Fruit fly (Drosophila melanogaster) whole organism, embryonic: ENCODE measurements around the gene CG10486.
A peak's percentile ranks its signal among the peaks of the same experiment; 100 is the strongest.

Source experiments
- Abd-B ChIP-seq: fragments of 200-800 bp; sonication (Bioruptor generic); optimal IDR thresholded peaks from 2 replicates; lab custom pipeline; 2018; ENCODE audit warnings: missing biosample characterization, mild to moderate bottlenecking, missing genetic modification characterization, moderate library complexity
- Antp ChIP-seq: fragments of 200-800 bp; sonication (Bioruptor generic); optimal IDR thresholded peaks from 3 replicates; lab custom pipeline; 2016; ENCODE audit warnings: missing biosample characterization, missing genetic modification characterization
- CG10366 ChIP-seq: fragments of 200-800 bp; sonication (Bioruptor generic); IDR thresholded peaks from 2 replicates; pipeline ENCODE4 v1.3.6; 2022; ENCODE audit warnings: missing biosample characterization, missing genetic modification characterization
- CG10654 ChIP-seq: fragments of 200-800 bp; sonication (Bioruptor generic); optimal IDR thresholded peaks from 2 replicates; lab custom pipeline; 2016; ENCODE audit warnings: missing biosample characterization, missing genetic modification characterization
- CG11085 ChIP-seq: fragments of 200-800 bp; sonication (Bioruptor generic); IDR thresholded peaks from 2 replicates; pipeline ENCODE4 v1.3.6; 2022; ENCODE audit warnings: missing biosample characterization, missing genetic modification characterization
- CG11247 ChIP-seq: fragments of 200-800 bp; sonication (Bioruptor generic); IDR thresholded peaks from 2 replicates; pipeline ENCODE4 v1.3.6; 2022; ENCODE audit warnings: missing biosample characterization, missing genetic modification characterization
- CG15696 ChIP-seq: fragments of 200-800 bp; sonication (Bioruptor generic); optimal IDR thresholded peaks from 2 replicates; lab custom pipeline; 2019; ENCODE audit warnings: missing biosample characterization, mild to moderate bottlenecking, missing genetic modification characterization, moderate library complexity
- CG1602 ChIP-seq: fragments of 200-800 bp; sonication (Bioruptor generic); optimal IDR thresholded peaks from 3 replicates; lab custom pipeline; 2016; ENCODE audit warnings: missing biosample characterization, missing genetic modification characterization
- CG18476 ChIP-seq: fragments of 200-800 bp; sonication (Bioruptor generic); optimal IDR thresholded peaks from 2 replicates; lab custom pipeline; 2016; ENCODE audit warnings: missing biosample characterization, mild to moderate bottlenecking, missing genetic modification characterization
- CG31388 ChIP-seq: fragments of 200-800 bp; sonication (Bioruptor generic); optimal IDR thresholded peaks from 2 replicates; lab custom pipeline; 2016; ENCODE audit warnings: missing biosample characterization, missing genetic modification characterization
- CG3726 ChIP-seq: fragments of 200-800 bp; sonication (Bioruptor generic); IDR thresholded peaks from 3 replicates; pipeline ENCODE4, ENCODE4 v1.3.6; 2022; ENCODE audit warnings: missing biosample characterization, missing genetic modification characterization
- CG3838 ChIP-seq: fragments of 200-800 bp; sonication (Bioruptor generic); optimal IDR thresholded peaks from 3 replicates; lab custom pipeline; 2016; ENCODE audit warnings: missing biosample characterization, missing genetic modification characterization
- CG3995 ChIP-seq: fragments of 200-800 bp; sonication (Bioruptor generic); optimal IDR thresholded peaks from 3 replicates; lab custom pipeline; 2016; ENCODE audit warnings: missing biosample characterization, missing genetic modification characterization
- CG4617 ChIP-seq: fragments of 200-800 bp; sonication (Bioruptor generic); optimal IDR thresholded peaks from 3 replicates; lab custom pipeline; 2016; ENCODE audit warnings: missing biosample characterization, missing genetic modification characterization, borderline replicate concordance
- CG5953 ChIP-seq: fragments of 200-800 bp; sonication (Bioruptor generic); IDR thresholded peaks from 2 replicates; pipeline ENCODE4 v1.3.6; 2022; ENCODE audit warnings: missing biosample characterization, missing genetic modification characterization
- CG6254 ChIP-seq: fragments of 200-800 bp; sonication (Bioruptor generic); optimal IDR thresholded peaks from 3 replicates; lab custom pipeline; 2017; ENCODE audit warnings: mild to moderate bottlenecking, missing biosample characterization, missing genetic modification reagents, missing genetic modification characterization
- CG7372 ChIP-seq: fragments of 200-800 bp; sonication (Bioruptor generic); IDR thresholded peaks from 2 replicates; pipeline ENCODE4 v1.3.6; 2022; ENCODE audit warnings: missing biosample characterization, missing genetic modification characterization
- CG7963 ChIP-seq: fragments of 200-800 bp; sonication (Bioruptor generic); IDR thresholded peaks from 3 replicates; pipeline ENCODE4 v1.3.6; 2022; ENCODE audit warnings: missing biosample characterization, missing genetic modification characterization; ENCODE audit not compliant: partially characterized antibody
- Chrac-16 ChIP-seq: fragments of 200-800 bp; sonication (Bioruptor generic); optimal IDR thresholded peaks from 3 replicates; lab custom pipeline; 2016; ENCODE audit warnings: missing biosample characterization, missing genetic modification characterization
- CrebB ChIP-seq: fragments of 200-800 bp; sonication (Bioruptor generic); optimal IDR thresholded peaks from 3 replicates; lab custom pipeline; 2018; ENCODE audit warnings: missing biosample characterization, mild to moderate bottlenecking, missing genetic modification characterization
- ERR ChIP-seq: fragments of 200-800 bp; sonication (Bioruptor generic); optimal IDR thresholded peaks from 2 replicates; lab custom pipeline; 2016; ENCODE audit warnings: missing biosample characterization, missing genetic modification characterization
- Ets97D ChIP-seq: fragments of 200-800 bp; sonication (Bioruptor generic); optimal IDR thresholded peaks from 3 replicates; lab custom pipeline; 2016; ENCODE audit warnings: missing biosample characterization, missing genetic modification characterization
- Fer2 ChIP-seq: fragments of 200-800 bp; sonication (Bioruptor generic); optimal IDR thresholded peaks from 2 replicates; lab custom pipeline; 2018; ENCODE audit warnings: missing biosample characterization, mild to moderate bottlenecking, missing genetic modification characterization, moderate library complexity
- Gsc ChIP-seq: fragments of 200-800 bp; sonication (Bioruptor generic); IDR thresholded peaks from 2 replicates; pipeline ENCODE4 v1.3.6; 2022; ENCODE audit warnings: missing biosample characterization, missing genetic modification characterization
- Gug ChIP-seq: fragments of 200-800 bp; sonication (Bioruptor generic); IDR thresholded peaks from 4 replicates; pipeline ENCODE4 v1.3.6; 2022; ENCODE audit warnings: missing biosample characterization, missing genetic modification characterization
- Kr ChIP-seq: fragments of 200-800 bp; sonication (Bioruptor generic); optimal IDR thresholded peaks from 2 replicates; lab custom pipeline; 2017; ENCODE audit warnings: missing biosample characterization, mild to moderate bottlenecking, missing genetic modification characterization
- Nf-YC ChIP-seq: fragments of 200-800 bp; optimal IDR thresholded peaks from 3 replicates; lab custom pipeline; 2019; ENCODE audit warnings: missing biosample characterization, mild to moderate bottlenecking, missing genetic modification characterization, moderate library complexity
- Oaz ChIP-seq: fragments of 200-800 bp; sonication (Bioruptor generic); IDR thresholded peaks from 2 replicates; pipeline ENCODE4 v1.3.6; 2022; ENCODE audit warnings: missing biosample characterization, missing genetic modification characterization
- Ptx1 ChIP-seq: fragments of 200-800 bp; sonication (Bioruptor generic); IDR thresholded peaks from 2 replicates; pipeline ENCODE4 v1.3.6; 2022; ENCODE audit warnings: missing biosample characterization, missing genetic modification characterization
- cas ChIP-seq: fragments of 200-800 bp; sonication (Bioruptor generic); IDR thresholded peaks from 2 replicates; pipeline ENCODE4 v1.3.6; 2022; ENCODE audit warnings: missing biosample characterization, missing genetic modification characterization
- dati ChIP-seq: fragments of 200-800 bp; sonication (Bioruptor generic); IDR thresholded peaks from 2 replicates; pipeline ENCODE4 v1.3.6; 2022; ENCODE audit warnings: missing biosample characterization, missing genetic modification characterization
- disco-r ChIP-seq: fragments of 200-800 bp; sonication (Bioruptor generic); optimal IDR thresholded peaks from 2 replicates; lab custom pipeline; 2016; ENCODE audit warnings: missing biosample characterization, missing genetic modification characterization
- ems ChIP-seq: fragments of 200-800 bp; sonication (Bioruptor generic); optimal IDR thresholded peaks from 3 replicates; lab custom pipeline; 2016; ENCODE audit warnings: missing biosample characterization, missing genetic modification characterization
- ewg ChIP-seq: fragments of 200-800 bp; sonication (Bioruptor generic); optimal IDR thresholded peaks from 3 replicates; lab custom pipeline; 2017; ENCODE audit warnings: mild to moderate bottlenecking, missing biosample characterization, missing genetic modification reagents, missing genetic modification characterization
- gro ChIP-seq: fragments of 200-800 bp; sonication (Bioruptor generic); optimal IDR thresholded peaks from 2 replicates; lab custom pipeline; 2016; ENCODE audit warnings: missing biosample characterization, missing genetic modification characterization
- gsb ChIP-seq: fragments of 200-800 bp; sonication (Bioruptor generic); IDR thresholded peaks from 2 replicates; pipeline ENCODE4 v1.3.6; 2022; ENCODE audit warnings: missing biosample characterization, missing genetic modification characterization
- hbn ChIP-seq: fragments of 200-800 bp; sonication (Bioruptor generic); IDR thresholded peaks from 2 replicates; pipeline ENCODE4 v1.3.6; 2022; ENCODE audit warnings: missing biosample characterization, missing genetic modification characterization; ENCODE audit not compliant: partially characterized antibody
- hkb ChIP-seq, 2 experiments: fragments of 200-800 bp in 1 of 2; fragments of >200 bp in 1 of 2; sonication (Bioruptor generic) in 1 of 2; IDR thresholded peaks in 1 of 2; optimal IDR thresholded peaks in 1 of 2; 2 replicates each; pipeline versions ENCODE4 v1.3.6 to Lab custom; 2017 to 2022; ENCODE audit warnings: missing biosample characterization in 1 of 2, missing genetic modification characterization in 1 of 2
- insv ChIP-seq, 2 experiments: fragments of 200-800 bp; sonication (Bioruptor generic); optimal IDR thresholded peaks; 3 replicates each; lab custom pipeline; 2016 to 2018; ENCODE audit warnings: missing biosample characterization in 2 of 2, missing genetic modification characterization in 2 of 2
- kah ChIP-seq: fragments of 200-800 bp; sonication (Bioruptor generic); optimal IDR thresholded peaks from 2 replicates; lab custom pipeline; 2018; ENCODE audit warnings: missing biosample characterization, mild to moderate bottlenecking, missing genetic modification characterization
- lmd ChIP-seq: fragments of 200-800 bp; sonication (Bioruptor generic); IDR thresholded peaks from 2 replicates; pipeline ENCODE4 v1.3.6; 2022; ENCODE audit warnings: missing biosample characterization, missing genetic modification characterization
- oc ChIP-seq: fragments of 200-800 bp; sonication (Bioruptor generic); optimal IDR thresholded peaks from 2 replicates; lab custom pipeline; 2018; ENCODE audit warnings: missing biosample characterization, mild to moderate bottlenecking, missing genetic modification characterization, moderate library complexity
- otp ChIP-seq: fragments of 200-800 bp; sonication (Bioruptor generic); IDR thresholded peaks from 3 replicates; pipeline ENCODE4, ENCODE4 v1.3.6; 2022; ENCODE audit warnings: missing biosample characterization, missing genetic modification characterization
- pros ChIP-seq: fragments of 200-800 bp; sonication (Bioruptor generic); optimal IDR thresholded peaks from 3 replicates; lab custom pipeline; 2019; ENCODE audit warnings: missing biosample characterization, mild to moderate bottlenecking, missing genetic modification characterization, moderate library complexity
- pum ChIP-seq: fragments of 200-800 bp; sonication (Bioruptor generic); optimal IDR thresholded peaks from 2 replicates; lab custom pipeline; 2016; ENCODE audit warnings: missing biosample characterization, missing genetic modification characterization
- sc ChIP-seq, 3 experiments: fragments of >200 bp in 2 of 3; fragments of 200-800 bp in 1 of 3; sonication (Bioruptor generic) in 1 of 3; optimal IDR thresholded peaks; 2 replicates in 2 of 3; 3 replicates in 1 of 3; lab custom pipeline; 2017; ENCODE audit warnings: mild to moderate bottlenecking in 1 of 3, missing biosample characterization in 1 of 3, missing genetic modification characterization in 1 of 3, missing genetic modification reagents in 1 of 3
- sens ChIP-seq: fragments of 200-800 bp; sonication (Bioruptor generic); peaks from one replicate; lab custom pipeline; 2016; ENCODE audit warnings: missing biosample characterization, missing genetic modification characterization
- shn ChIP-seq: fragments of 200-800 bp; sonication (Bioruptor generic); optimal IDR thresholded peaks from 3 replicates; lab custom pipeline; 2016; ENCODE audit warnings: missing biosample characterization, missing genetic modification characterization
- sim ChIP-seq: fragments of 200-800 bp; sonication (Bioruptor generic); IDR thresholded peaks from 2 replicates; pipeline ENCODE4 v1.3.6; 2022; ENCODE audit warnings: missing biosample characterization, missing genetic modification characterization
- trem ChIP-seq: fragments of 200-800 bp; optimal IDR thresholded peaks from 3 replicates; lab custom pipeline; 2019; ENCODE audit warnings: missing biosample characterization, mild to moderate bottlenecking, missing genetic modification characterization, moderate library complexity
- vnd ChIP-seq: fragments of 200-800 bp; sonication (Bioruptor generic); IDR thresholded peaks from 3 replicates; pipeline ENCODE4 v1.3.6; 2022; ENCODE audit warnings: missing biosample characterization, missing genetic modification characterization; ENCODE audit not compliant: partially characterized antibody

CG10486 gene

dm6 chr3L:5932363-5932914, 25.9 kb upstream of the CG10486 start, which contains the start of gene Rcc1 (continued):
- no peak for TF ChIP-seq kah (GFP tag; lab: Kevin White, UChicago)
- peak; percentile 85 for TF ChIP-seq Ets97D
- no peak for TF ChIP-seq CG31388 (GFP tag; lab: Kevin White, UChicago)
- TF ChIP-seq CrebB (tag; lab: Kevin White, UChicago): no peak
- no peak for TF ChIP-seq Gsc (GFP tag; lab: Robert Waterston, UW)
- TF ChIP-seq hkb (optimal IDR thresholded peaks at IDR 0.05; lab: Kevin White, UChicago): peak; percentile 90
- TF ChIP-seq hkb (GFP tag; IDR thresholded peaks at IDR 0.05; lab: Robert Waterston, UW): no peak
- TF ChIP-seq CG10654 (GFP tag; lab: Kevin White, UChicago): peak; percentile 10
- no peak for TF ChIP-seq lmd (GFP tag; lab: Robert Waterston, UW)
- TF ChIP-seq CG4617 (GFP tag; lab: Kevin White, UChicago): peak; percentile 29
- TF ChIP-seq Oaz (GFP tag; lab: Robert Waterston, UW): no peak
- TF ChIP-seq Nf-YC (tag; lab: Kevin White, UChicago): no peak
- peak in 1 of 2 experiments; percentile 63 for TF ChIP-seq insv (GFP tag; optimal IDR thresholded peaks at IDR 0.05; lab: Kevin White, UChicago)
- TF ChIP-seq CG7963 (GFP tag; lab: Robert Waterston, UW): peak; percentile 38; the same call in 1 of the 3 replicates
- TF ChIP-seq CG3838 (GFP tag; lab: Kevin White, UChicago): no peak
- no peak for TF ChIP-seq CG11085
- no peak for TF ChIP-seq CG1602 (GFP tag; lab: Kevin White, UChicago)
- no peak for TF ChIP-seq Kr (GFP tag; lab: Kevin White, UChicago)
- no peak for TF ChIP-seq Chrac-16
- TF ChIP-seq gsb: no peak
- 0 out of 3 replicates have a peak, but pooled peaks have one; percentile 9 for TF ChIP-seq otp (GFP tag; lab: Robert Waterston, UW)
- TF ChIP-seq pum (GFP tag; lab: Kevin White, UChicago): no peak
- no peak for TF ChIP-seq CG5953 (GFP tag; lab: Robert Waterston, UW)
- TF ChIP-seq vnd: peak; percentile 59
- no peak for TF ChIP-seq Gug (GFP tag; lab: Robert Waterston, UW)
- TF ChIP-seq Abd-B (GFP tag; lab: Kevin White, UChicago): no peak
- TF ChIP-seq disco-r (GFP tag; lab: Kevin White, UChicago): no peak
- no peak for TF ChIP-seq oc (tag; lab: Kevin White, UChicago)
- TF ChIP-seq sens (GFP tag; lab: Kevin White, UChicago): peak; percentile 67
- no peak for TF ChIP-seq sim (GFP tag; lab: Robert Waterston, UW)
- peak; percentile 43 for TF ChIP-seq ERR (GFP tag; lab: Kevin White, UChicago)
- TF ChIP-seq gro (GFP tag; lab: Kevin White, UChicago): no peak
- TF ChIP-seq CG3726 (GFP tag; lab: Robert Waterston, UW): no peak
- TF ChIP-seq cas (GFP tag; lab: Robert Waterston, UW): no peak
- TF ChIP-seq sc (optimal IDR thresholded peaks at IDR 0.05; lab: Kevin White, UChicago): no peak
- no peak for TF ChIP-seq sc (GFP tag; optimal IDR thresholded peaks at IDR 0.05; lab: Kevin White, UChicago)
- TF ChIP-seq CG6254: no peak
- no peak for TF ChIP-seq CG7372 (GFP tag; lab: Robert Waterston, UW)
- peak; percentile 88 for TF ChIP-seq ewg (GFP tag; lab: Kevin White, UChicago)
- TF ChIP-seq ems (GFP tag; lab: Kevin White, UChicago): no peak
- TF ChIP-seq shn (GFP tag; lab: Kevin White, UChicago): peak; percentile 58
- TF ChIP-seq pros (GFP tag; lab: Kevin White, UChicago): no peak
- TF ChIP-seq CG3995 (GFP tag; lab: Kevin White, UChicago): peak; percentile 27
- TF ChIP-seq Fer2 (tag; lab: Kevin White, UChicago): no peak
- TF ChIP-seq trem (tag; lab: Kevin White, UChicago): peak; percentile 87
- TF ChIP-seq Ptx1 (GFP tag; lab: Robert Waterston, UW): no peak
- TF ChIP-seq CG18476 (GFP tag; lab: Kevin White, UChicago): no peak
- TF ChIP-seq CG10366: no peak
- peak; percentile 41; the same call in 1 of the 2 replicates for TF ChIP-seq hbn
- TF ChIP-seq CG15696 (tag; lab: Kevin White, UChicago): peak; percentile 23
- TF ChIP-seq Antp (GFP tag; lab: Kevin White, UChicago): no peak
- TF ChIP-seq CG11247 (GFP tag; lab: Robert Waterston, UW): no peak
- no peak for TF ChIP-seq dati (GFP tag; lab: Robert Waterston, UW)
